Fruit fly (Drosophila melanogaster): ENCODE data around the gene CG13004.

CG13004 gene

dm6 chrX:16800530-16801027 is 34.7 kb downstream of the CG13004 start, which contains the start of the genes CG9132 and CG4789 (continued):
- TF ChIP-seq chn (GFP tag; optimal IDR thresholded peaks at IDR 0.05) (no peak), eve (GFP tag; optimal IDR thresholded peaks at IDR 0.05) (no peak), CG17612 (GFP tag; IDR thresholded peaks at IDR 0.05) (no peak), Trl (optimal IDR thresholded peaks at IDR 0.05) (no peak), Trl (GFP tag; optimal IDR thresholded peaks at IDR 0.05) (no peak), Six4 (GFP tag; optimal IDR thresholded peaks at IDR 0.05) (no peak), klu (GFP tag; IDR thresholded peaks at IDR 0.05) (no peak), chinmo (GFP tag; IDR thresholded peaks at IDR 0.05; ENCODE audit: partially characterized antibody) (no peak), CG15601 (tag; optimal IDR thresholded peaks at IDR 0.05) (no peak), YL-1 (GFP tag; optimal IDR thresholded peaks at IDR 0.05) (peak; percentile 16), E2f2 (GFP tag; IDR thresholded peaks at IDR 0.05) (peak; percentile 37; the same call in 1 of the 2 replicates), CG15514 (GFP tag; optimal IDR thresholded peaks at IDR 0.05) (peak; percentile 30), B-H2 (GFP tag; optimal IDR thresholded peaks at IDR 0.05) (no peak), sens (GFP tag) (peak; percentile 38), CG9797 (GFP tag; optimal IDR thresholded peaks at IDR 0.05) (peak; percentile 71), al (GFP tag; IDR thresholded peaks at IDR 0.05) (no peak), Fer1 (GFP tag; optimal IDR thresholded peaks at IDR 0.05) (no peak), CG7987 (GFP tag; optimal IDR thresholded peaks at IDR 0.05) (no peak), CG6689 (GFP tag; IDR thresholded peaks at IDR 0.05) (no peak), Rx (GFP tag; IDR thresholded peaks at IDR 0.05) (no peak), otp (GFP tag; IDR thresholded peaks at IDR 0.05) (no peak), wor (GFP tag; IDR thresholded peaks at IDR 0.05) (no peak), abd-A (tag; optimal IDR thresholded peaks at IDR 0.05) (no peak), tx (GFP tag; optimal IDR thresholded peaks at IDR 0.05) (no peak), CG7928 (GFP tag; optimal IDR thresholded peaks at IDR 0.05) (no peak), ab (GFP tag; optimal IDR thresholded peaks at IDR 0.05) (no peak), CG11723 (GFP tag; optimal IDR thresholded peaks at IDR 0.05) (no peak), D19A (tag; optimal IDR thresholded peaks at IDR 0.05) (no peak), tgo (GFP tag; IDR thresholded peaks at IDR 0.05) (no peak), D19B (GFP tag; optimal IDR thresholded peaks at IDR 0.05) (no peak), eyg (GFP tag; optimal IDR thresholded peaks at IDR 0.05) (no peak), BtbVII (GFP tag; optimal IDR thresholded peaks at IDR 0.05) (no peak), ham (GFP tag; IDR thresholded peaks at IDR 0.05) (no peak), CG4854 (GFP tag; optimal IDR thresholded peaks at IDR 0.05) (no peak), CG43689 (GFP tag; IDR thresholded peaks at IDR 0.05) (no peak), NFAT (GFP tag; IDR thresholded peaks at IDR 0.05) (no peak), knrl (GFP tag; IDR thresholded peaks at IDR 0.05; ENCODE audit: partially characterized antibody) (0 out of 3 replicates have a peak, but pooled peaks have one; percentile 31), CG8388 (GFP tag; optimal IDR thresholded peaks at IDR 0.05) (no peak)

- no peak for TF ChIP-seq unpg (GFP tag; optimal IDR thresholded peaks at IDR 0.05)
- TF ChIP-seq crol (GFP tag; IDR thresholded peaks at IDR 0.05), result no peak
- no peak for TF ChIP-seq Meics (GFP tag; optimal IDR thresholded peaks at IDR 0.05)
- TF ChIP-seq prd (optimal IDR thresholded peaks at IDR 0.05), result no peak
- TF ChIP-seq prd (GFP tag; IDR thresholded peaks at IDR 0.05), result no peak
- no peak for TF ChIP-seq CG17912 (GFP tag; optimal IDR thresholded peaks at IDR 0.05)
- TF ChIP-seq vvl (GFP tag; IDR thresholded peaks at IDR 0.05), result 0 out of 2 replicates have a peak, but pooled peaks have one; percentile 8
- no peak for TF ChIP-seq so (GFP tag; IDR thresholded peaks at IDR 0.05)
- no peak for TF ChIP-seq Myb (GFP tag; optimal IDR thresholded peaks at IDR 0.05)
- no peak for TF ChIP-seq al (GFP tag; IDR thresholded peaks at IDR 0.05)
- no peak for TF ChIP-seq CG16863 (GFP tag; optimal IDR thresholded peaks at IDR 0.05)
- TF ChIP-seq lilli (GFP tag; optimal IDR thresholded peaks at IDR 0.05), result no peak
- TF ChIP-seq CG6791 (GFP tag; IDR thresholded peaks at IDR 0.05; ENCODE audit: partially characterized antibody), result no peak
- TF ChIP-seq CG11723 (GFP tag; optimal IDR thresholded peaks at IDR 0.05), result no peak
- TF ChIP-seq zf30C (GFP tag; optimal IDR thresholded peaks at IDR 0.05), result peak; percentile 57
- TF ChIP-seq CG12769 (tag; optimal IDR thresholded peaks at IDR 0.05), result no peak
- TF ChIP-seq sr (GFP tag; IDR thresholded peaks at IDR 0.05), result no peak
- TF ChIP-seq CG7745 (tag; optimal IDR thresholded peaks at IDR 0.05), result no peak
These were observed 35.4 kb downstream of the CG13004 start for dm6 chrX:16799914-16800313.

All from whole organism, embryonic.